Worm (Caenorhabditis elegans) whole organism, L1 larva: Measurements from ENCODE around the gene C50H2.4.

Experiments used
- aly-2 ChIP-seq: fragments of 150-350 bp; optimal IDR thresholded peaks from 2 replicates; lab custom pipeline; 2014; ENCODE audit warnings: missing biosample characterization, missing genetic modification characterization
- ces-1 ChIP-seq: fragments of 150-350 bp; optimal IDR thresholded peaks from 2 replicates; lab custom pipeline; 2014; ENCODE audit warnings: missing biosample characterization, missing genetic modification reagents, missing genetic modification characterization
- elt-2 ChIP-seq: sonication (generic microtip); optimal IDR thresholded peaks from 2 replicates; lab custom pipeline; 2016; ENCODE audit warnings: missing genetic modification characterization, mild to moderate bottlenecking, inconsistent platforms, missing compliant biosample characterization, missing genetic modification reagents
- jun-1 ChIP-seq: fragments of 150-350 bp; optimal IDR thresholded peaks from 2 replicates; lab custom pipeline; 2014; ENCODE audit warnings: missing biosample characterization, missing genetic modification reagents, missing genetic modification characterization
- mdl-1 ChIP-seq, 2 experiments: fragments of 150-350 bp; optimal IDR thresholded peaks; 2 replicates each; lab custom pipeline; 2014 to 2017; ENCODE audit warnings: missing biosample characterization in 2 of 2, missing genetic modification characterization in 2 of 2, inconsistent platforms in 1 of 2
- mef-2 ChIP-seq: fragments of 150-350 bp; optimal IDR thresholded peaks from 2 replicates; lab custom pipeline; 2014; ENCODE audit warnings: missing biosample characterization, missing genetic modification characterization
- nhr-28 ChIP-seq: fragments of 150-350 bp; optimal IDR thresholded peaks from 2 replicates; lab custom pipeline; 2014; ENCODE audit warnings: missing biosample characterization, missing genetic modification characterization
- nhr-77 ChIP-seq: fragments of 150-350 bp; optimal IDR thresholded peaks from 2 replicates; lab custom pipeline; 2014; ENCODE audit warnings: missing biosample characterization, missing genetic modification characterization
- skn-1 ChIP-seq: fragments of 150-350 bp; optimal IDR thresholded peaks from 2 replicates; lab custom pipeline; 2014; ENCODE audit warnings: missing biosample characterization, missing genetic modification characterization
- sptf-1 ChIP-seq: fragments of 150-350 bp; optimal IDR thresholded peaks from 2 replicates; lab custom pipeline; 2014; ENCODE audit warnings: missing biosample characterization, missing genetic modification characterization
- unc-130 ChIP-seq: fragments of 150-350 bp; optimal IDR thresholded peaks from 2 replicates; lab custom pipeline; 2017; ENCODE audit warnings: missing biosample characterization, missing genetic modification characterization, inconsistent platforms
- zag-1 ChIP-seq: fragments of 150-350 bp; optimal IDR thresholded peaks from 2 replicates; lab custom pipeline; 2014; ENCODE audit warnings: missing biosample characterization, missing genetic modification characterization

DNA sequence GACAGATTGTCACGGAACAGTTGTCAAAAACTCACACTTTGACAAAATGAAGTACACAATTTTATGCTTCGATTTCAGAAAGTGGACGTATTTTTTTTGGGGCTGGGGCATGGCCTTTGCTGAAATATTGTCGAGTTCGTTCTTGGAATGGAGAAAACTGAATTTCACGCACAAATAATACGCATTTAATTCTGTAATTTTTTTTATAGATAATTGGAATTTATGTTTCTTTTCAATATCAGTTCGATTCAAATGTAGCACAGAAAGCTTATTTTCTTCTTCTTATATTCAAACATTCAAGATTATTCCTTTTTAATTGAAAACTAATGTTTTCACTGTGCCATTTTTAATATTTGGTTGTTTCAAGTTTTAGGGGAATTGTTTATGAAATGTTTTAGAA lies 43.6 kb downstream of the C50H2.4 start, which contains the start of gene T07C12.10:
- no peak for TF ChIP-seq unc-130 (tag; lab: Kevin White, UChicago)
- no peak for TF ChIP-seq elt-2 (tag; lab: Kevin White, UChicago)
- no peak for TF ChIP-seq aly-2
- TF ChIP-seq jun-1 (tag; lab: Kevin White, UChicago), result no peak
- no peak for TF ChIP-seq ces-1
- no peak for TF ChIP-seq nhr-28 (tag; lab: Kevin White, UChicago)
- no peak for TF ChIP-seq zag-1 (tag; lab: Kevin White, UChicago)
- no peak for TF ChIP-seq sptf-1 (tag; lab: Kevin White, UChicago)
- TF ChIP-seq mdl-1 (tag; optimal IDR thresholded peaks at IDR 0.05; lab: Kevin White, UChicago), result no peak
- no peak for TF ChIP-seq nhr-77 (tag; lab: Kevin White, UChicago)
- TF ChIP-seq mef-2 (tag; lab: Kevin White, UChicago), result no peak
- no peak for TF ChIP-seq skn-1
